Fruit fly (Drosophila melanogaster) whole organism, embryonic: Measurements from ENCODE around the gene slmo.

ENCODE experiments used
- CG13123 ChIP-seq: fragments of 200-800 bp; sonication (Bioruptor generic); optimal IDR thresholded peaks from 2 replicates; lab custom pipeline; 2016; ENCODE audit warnings: missing biosample characterization, missing genetic modification characterization
- CG13775 ChIP-seq: fragments of 200-800 bp; sonication (Bioruptor generic); optimal IDR thresholded peaks from 3 replicates; lab custom pipeline; 2017; ENCODE audit warnings: missing biosample characterization, mild to moderate bottlenecking, missing genetic modification characterization
- CG1529 ChIP-seq: fragments of 200-800 bp; sonication (Bioruptor generic); optimal IDR thresholded peaks from 3 replicates; lab custom pipeline; 2018; ENCODE audit warnings: missing biosample characterization, missing genetic modification characterization
- CG1602 ChIP-seq: fragments of 200-800 bp; sonication (Bioruptor generic); optimal IDR thresholded peaks from 3 replicates; lab custom pipeline; 2016; ENCODE audit warnings: missing biosample characterization, missing genetic modification characterization
- CG18599 ChIP-seq: fragments of 200-800 bp; sonication (Bioruptor generic); optimal IDR thresholded peaks from 3 replicates; lab custom pipeline; 2017; ENCODE audit warnings: missing biosample characterization, missing genetic modification characterization, mild to moderate bottlenecking, moderate library complexity, missing genetic modification reagents
- CG33213 ChIP-seq: fragments of 200-800 bp; sonication (Bioruptor generic); optimal IDR thresholded peaks from 3 replicates; lab custom pipeline; 2016; ENCODE audit warnings: missing biosample characterization, missing genetic modification characterization
- CG3838 ChIP-seq: fragments of 200-800 bp; sonication (Bioruptor generic); optimal IDR thresholded peaks from 3 replicates; lab custom pipeline; 2016; ENCODE audit warnings: missing biosample characterization, missing genetic modification characterization
- CG42726 ChIP-seq: fragments of 200-800 bp; sonication (Bioruptor generic); IDR thresholded peaks from 2 replicates; pipeline ENCODE4 v1.3.6; 2022; ENCODE audit warnings: missing biosample characterization, missing genetic modification characterization; ENCODE audit not compliant: partially characterized antibody
- CG6175 ChIP-seq: fragments of 200-800 bp; sonication (Bioruptor generic); IDR thresholded peaks from 3 replicates; pipeline ENCODE4 v1.3.6; 2022; ENCODE audit warnings: missing biosample characterization, missing genetic modification characterization
- CG7963 ChIP-seq: fragments of 200-800 bp; sonication (Bioruptor generic); IDR thresholded peaks from 3 replicates; pipeline ENCODE4 v1.3.6; 2022; ENCODE audit warnings: missing biosample characterization, missing genetic modification characterization; ENCODE audit not compliant: partially characterized antibody
- CG8765 ChIP-seq: fragments of 200-800 bp; sonication (Bioruptor generic); IDR thresholded peaks from 2 replicates; pipeline ENCODE4 v1.3.6; 2022; ENCODE audit warnings: missing biosample characterization, missing genetic modification characterization
- CG9817 ChIP-seq: fragments of 200-800 bp; sonication (Bioruptor generic); optimal IDR thresholded peaks from 2 replicates; lab custom pipeline; 2018; ENCODE audit warnings: missing biosample characterization, mild to moderate bottlenecking, missing genetic modification characterization, moderate library complexity
- Dad ChIP-seq: fragments of 200-800 bp; sonication (Bioruptor generic); optimal IDR thresholded peaks from 3 replicates; lab custom pipeline; 2016; ENCODE audit warnings: missing biosample characterization, missing genetic modification characterization
- Doc3 ChIP-seq: fragments of 200-800 bp; sonication (Bioruptor generic); IDR thresholded peaks from 3 replicates; pipeline ENCODE4 v1.3.6; 2022; ENCODE audit warnings: missing biosample characterization, missing genetic modification characterization; ENCODE audit not compliant: partially characterized antibody
- Drgx ChIP-seq: fragments of 200-800 bp; sonication (Bioruptor generic); IDR thresholded peaks from 2 replicates; pipeline ENCODE4 v1.3.6; 2022; ENCODE audit warnings: missing biosample characterization, missing genetic modification characterization
- HLH3B ChIP-seq: fragments of 200-800 bp; sonication (Bioruptor generic); IDR thresholded peaks from 2 replicates; pipeline ENCODE4 v1.3.6; 2022; ENCODE audit warnings: missing biosample characterization, missing genetic modification characterization
- Hmx ChIP-seq: fragments of 200-800 bp; sonication (Bioruptor generic); optimal IDR thresholded peaks from 2 replicates; lab custom pipeline; 2016; ENCODE audit warnings: missing biosample characterization, missing genetic modification characterization
- Hr78 ChIP-seq, 2 experiments: fragments of 200-800 bp in 1 of 2; fragments of >200 bp in 1 of 2; sonication (Bioruptor generic) in 1 of 2; optimal IDR thresholded peaks; 2 replicates each; lab custom pipeline; 2017 to 2019; ENCODE audit warnings: missing biosample characterization in 2 of 2, missing genetic modification characterization in 2 of 2, mild to moderate bottlenecking in 1 of 2, moderate library complexity in 1 of 2
- Nf-YA ChIP-seq: fragments of 200-800 bp; sonication (Bioruptor generic); IDR thresholded peaks from 2 replicates; pipeline ENCODE4 v1.3.6; 2022; ENCODE audit warnings: missing biosample characterization, missing genetic modification characterization
- Nf-YB ChIP-seq: fragments of 200-800 bp; sonication (Bioruptor generic); optimal IDR thresholded peaks from 3 replicates; lab custom pipeline; 2019; ENCODE audit warnings: missing biosample characterization, mild to moderate bottlenecking, missing genetic modification characterization, moderate library complexity
- Pdp1 ChIP-seq, 2 experiments: fragments of 200-800 bp; sonication (Bioruptor generic); optimal IDR thresholded peaks; 3 replicates each; lab custom pipeline; 2016; ENCODE audit warnings: missing biosample characterization in 2 of 2, missing genetic modification characterization in 2 of 2, mild to moderate bottlenecking in 1 of 2, moderate library complexity in 1 of 2
- Ravus ChIP-seq: fragments of 200-800 bp; sonication (Bioruptor generic); IDR thresholded peaks from 2 replicates; pipeline ENCODE4 v1.3.6; 2022; ENCODE audit warnings: missing biosample characterization, missing genetic modification characterization
- Sry-β ChIP-seq: fragments of 200-800 bp; sonication (Bioruptor generic); optimal IDR thresholded peaks from 2 replicates; lab custom pipeline; 2018; ENCODE audit warnings: missing biosample characterization, mild to moderate bottlenecking, missing genetic modification characterization, moderate library complexity
- Xbp1 ChIP-seq: fragments of 200-800 bp; sonication (Bioruptor generic); optimal IDR thresholded peaks from 3 replicates; lab custom pipeline; 2016; ENCODE audit warnings: missing biosample characterization, mild to moderate bottlenecking, missing genetic modification characterization
- amos ChIP-seq: fragments of 200-800 bp; sonication (Bioruptor generic); IDR thresholded peaks from 2 replicates; pipeline ENCODE4 v1.3.6; 2022; ENCODE audit warnings: missing biosample characterization, missing genetic modification characterization; ENCODE audit not compliant: partially characterized antibody
- da ChIP-seq: fragments of 200-800 bp; sonication (Bioruptor generic); optimal IDR thresholded peaks from 2 replicates; lab custom pipeline; 2016; ENCODE audit warnings: missing biosample characterization, missing genetic modification characterization
- dmrt11E ChIP-seq: fragments of 200-800 bp; sonication (Bioruptor generic); optimal IDR thresholded peaks from 3 replicates; lab custom pipeline; 2018; ENCODE audit warnings: missing biosample characterization, mild to moderate bottlenecking, missing genetic modification characterization, moderate library complexity
- dpn ChIP-seq, 2 experiments: fragments of 200-800 bp; sonication (Bioruptor generic); optimal IDR thresholded peaks; 3 replicates each; lab custom pipeline; 2016; ENCODE audit warnings: missing biosample characterization in 2 of 2, missing genetic modification characterization in 2 of 2
- fd102C ChIP-seq: fragments of 200-800 bp; sonication (Bioruptor generic); optimal IDR thresholded peaks from 2 replicates; lab custom pipeline; 2018; ENCODE audit warnings: missing biosample characterization, mild to moderate bottlenecking, missing genetic modification characterization, moderate library complexity
- gem ChIP-seq: fragments of 200-800 bp; sonication (Bioruptor generic); optimal IDR thresholded peaks from 2 replicates; lab custom pipeline; 2019; ENCODE audit warnings: missing biosample characterization, mild to moderate bottlenecking, missing genetic modification characterization, moderate library complexity
- hbn ChIP-seq: fragments of 200-800 bp; sonication (Bioruptor generic); IDR thresholded peaks from 2 replicates; pipeline ENCODE4 v1.3.6; 2022; ENCODE audit warnings: missing biosample characterization, missing genetic modification characterization; ENCODE audit not compliant: partially characterized antibody
- ind ChIP-seq: fragments of 200-800 bp; sonication (Bioruptor generic); optimal IDR thresholded peaks from 3 replicates; lab custom pipeline; 2016; ENCODE audit warnings: missing biosample characterization, missing genetic modification characterization
- insv ChIP-seq, 2 experiments: fragments of 200-800 bp; sonication (Bioruptor generic); optimal IDR thresholded peaks; 3 replicates each; lab custom pipeline; 2016 to 2018; ENCODE audit warnings: missing biosample characterization in 2 of 2, missing genetic modification characterization in 2 of 2
- inv ChIP-seq: fragments of 200-800 bp; sonication (Bioruptor generic); IDR thresholded peaks from 2 replicates; pipeline ENCODE4 v1.3.6; 2022; ENCODE audit warnings: missing biosample characterization, missing genetic modification characterization; ENCODE audit not compliant: partially characterized antibody
- kay ChIP-seq: fragments of 200-800 bp; sonication (Bioruptor generic); optimal IDR thresholded peaks from 2 replicates; lab custom pipeline; 2016; ENCODE audit warnings: missing biosample characterization, missing genetic modification characterization
- lmd ChIP-seq: fragments of 200-800 bp; sonication (Bioruptor generic); IDR thresholded peaks from 2 replicates; pipeline ENCODE4 v1.3.6; 2022; ENCODE audit warnings: missing biosample characterization, missing genetic modification characterization
- lov ChIP-seq, 2 experiments: fragments of 200-800 bp in 1 of 2; fragments of >200 bp in 1 of 2; sonication (Bioruptor generic) in 1 of 2; IDR thresholded peaks in 1 of 2; optimal IDR thresholded peaks in 1 of 2; 2 replicates in 1 of 2; 3 replicates in 1 of 2; pipeline versions ENCODE4 v1.3.6 to Lab custom; 2017 to 2022; ENCODE audit warnings: missing biosample characterization in 1 of 2, missing genetic modification characterization in 1 of 2
- nau ChIP-seq: fragments of 200-800 bp; sonication (Bioruptor generic); optimal IDR thresholded peaks from 3 replicates; lab custom pipeline; 2017; ENCODE audit warnings: missing biosample characterization, mild to moderate bottlenecking, missing genetic modification characterization, missing genetic modification reagents
- p53 ChIP-seq: fragments of 200-800 bp; sonication (Bioruptor generic); optimal IDR thresholded peaks from 2 replicates; lab custom pipeline; 2016; ENCODE audit warnings: missing biosample characterization, missing genetic modification characterization
- pho ChIP-seq: fragments of 200-800 bp; sonication (Bioruptor generic); optimal IDR thresholded peaks from 2 replicates; lab custom pipeline; 2016; ENCODE audit warnings: missing biosample characterization, missing genetic modification characterization
- sens-2 ChIP-seq: fragments of 200-800 bp; sonication (Bioruptor generic); IDR thresholded peaks from 2 replicates; pipeline ENCODE4 v1.3.6; 2022; ENCODE audit warnings: missing biosample characterization, missing genetic modification characterization
- slou ChIP-seq: fragments of 200-800 bp; sonication (Bioruptor generic); optimal IDR thresholded peaks from 3 replicates; lab custom pipeline; 2016; ENCODE audit warnings: missing biosample characterization, missing genetic modification characterization
- sob ChIP-seq: fragments of 200-800 bp; sonication (Bioruptor generic); IDR thresholded peaks from 2 replicates; pipeline ENCODE4 v1.3.6; 2022; ENCODE audit warnings: missing biosample characterization, missing genetic modification characterization
- sr ChIP-seq: fragments of 200-800 bp; sonication (Bioruptor generic); IDR thresholded peaks from 3 replicates; pipeline ENCODE4 v1.3.6; 2022; ENCODE audit warnings: missing biosample characterization, missing genetic modification characterization
- ssp ChIP-seq: fragments of 200-800 bp; sonication (Bioruptor generic); IDR thresholded peaks from 2 replicates; pipeline ENCODE4 v1.3.6; 2022; ENCODE audit warnings: missing biosample characterization, missing genetic modification characterization
- tgo ChIP-seq: fragments of 200-800 bp; sonication (Bioruptor generic); IDR thresholded peaks from 3 replicates; pipeline ENCODE4 v1.3.6; 2022; ENCODE audit warnings: missing biosample characterization, missing genetic modification characterization
- tin ChIP-seq: fragments of 200-800 bp; sonication (Bioruptor generic); optimal IDR thresholded peaks from 3 replicates; lab custom pipeline; 2016; ENCODE audit warnings: missing biosample characterization, missing genetic modification characterization

Gene slmo

DNA sequence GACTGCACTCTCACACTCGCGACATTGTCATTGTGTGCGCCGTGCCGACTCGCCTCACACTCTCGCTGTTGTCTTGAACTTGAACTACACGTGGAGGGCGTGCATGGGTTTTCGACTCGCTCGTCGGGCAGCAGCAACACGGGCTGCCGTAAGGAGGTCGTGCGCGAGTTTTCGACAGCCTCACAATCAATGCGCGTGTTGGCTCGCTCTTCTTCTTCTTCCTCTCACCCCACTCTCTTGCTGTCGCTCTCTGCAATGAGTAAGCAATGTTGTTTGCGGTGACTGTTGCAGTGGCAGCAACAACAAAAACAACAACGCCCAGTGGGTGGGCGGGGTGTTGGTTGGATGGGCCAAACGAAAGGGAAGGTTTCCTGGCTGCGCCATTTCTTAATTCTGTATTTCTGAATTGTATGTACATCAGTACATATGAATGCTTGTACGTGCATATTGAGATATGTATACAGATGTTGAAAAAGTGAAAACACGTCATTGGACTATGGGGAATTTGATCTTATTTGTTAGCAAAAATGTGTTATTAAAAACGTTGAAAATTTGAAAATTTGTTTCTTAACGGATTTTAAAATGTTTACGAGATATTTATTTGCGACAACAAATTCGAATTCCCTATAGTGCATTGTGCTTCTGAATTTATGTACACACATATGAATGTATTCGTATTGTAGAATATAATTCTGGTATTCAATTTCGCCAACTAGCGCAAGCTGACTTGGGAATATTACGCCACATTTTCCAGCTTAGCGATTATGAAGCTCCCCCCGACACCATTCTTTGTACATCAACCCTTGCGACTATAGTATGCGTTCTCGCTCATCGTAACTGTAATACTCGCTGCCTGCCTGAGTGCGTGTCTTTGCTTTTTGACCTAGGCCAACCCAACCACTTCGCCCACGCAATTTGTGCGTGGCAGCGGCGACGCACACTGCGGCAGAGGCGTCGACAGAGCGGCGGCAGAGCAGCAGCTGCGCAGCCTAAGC is 40.2 kb upstream of the slmo start (continued):
- TF ChIP-seq Hmx (GFP tag; lab: Kevin White, UChicago), result no peak
- no peak for TF ChIP-seq HLH3B (GFP tag; lab: Robert Waterston, UW)
- no peak for TF ChIP-seq Nf-YB (GFP tag; lab: Kevin White, UChicago)
- no peak for TF ChIP-seq CG1529 (GFP tag; lab: Kevin White, UChicago)
- no peak for TF ChIP-seq nau (GFP tag; lab: Kevin White, UChicago)
- peak; percentile 100 for TF ChIP-seq CG42726 (GFP tag; lab: Robert Waterston, UW)
- TF ChIP-seq CG18599 (GFP tag; lab: Kevin White, UChicago), result peak; percentile 65
- peak; percentile 73 for TF ChIP-seq da (GFP tag; lab: Kevin White, UChicago)
- peak; percentile 29 for TF ChIP-seq fd102C
- TF ChIP-seq CG9817 (tag; lab: Kevin White, UChicago), result no peak
- no peak for TF ChIP-seq ind (GFP tag; lab: Kevin White, UChicago)
- peak; percentile 25; the same call in 1 of the 2 replicates for TF ChIP-seq lmd (GFP tag; lab: Robert Waterston, UW)
- TF ChIP-seq Hr78 (GFP tag; optimal IDR thresholded peaks at IDR 0.05; lab: Kevin White, UChicago), result peak in 1 of 2 experiments; percentile 82
- peak; percentile 42 for TF ChIP-seq hbn (GFP tag; lab: Robert Waterston, UW)
- TF ChIP-seq CG13775, result peak; percentile 18
- no peak for TF ChIP-seq lov (optimal IDR thresholded peaks at IDR 0.05; lab: Kevin White, UChicago)
- TF ChIP-seq lov (GFP tag; IDR thresholded peaks at IDR 0.05; lab: Robert Waterston, UW), result peak; percentile 74; the same call in 1 of the 3 replicates
- no peak for TF ChIP-seq CG7963 (GFP tag; lab: Robert Waterston, UW)
- peak; percentile 93 for TF ChIP-seq kay (GFP tag; lab: Kevin White, UChicago)
- TF ChIP-seq inv (GFP tag; lab: Robert Waterston, UW), result no peak
- TF ChIP-seq CG13123 (GFP tag; lab: Kevin White, UChicago), result no peak
- peak; percentile 80 for TF ChIP-seq CG8765 (GFP tag; lab: Robert Waterston, UW)
- TF ChIP-seq Dad (GFP tag; lab: Kevin White, UChicago), result no peak
- peak in 1 of 2 experiments; percentile 12 for TF ChIP-seq dpn (GFP tag; optimal IDR thresholded peaks at IDR 0.05; lab: Kevin White, UChicago)
- TF ChIP-seq p53 (GFP tag; lab: Kevin White, UChicago), result no peak
- no peak for TF ChIP-seq slou (GFP tag; lab: Kevin White, UChicago)
- TF ChIP-seq pho, result peak; percentile 8
- no peak for TF ChIP-seq ssp (GFP tag; lab: Robert Waterston, UW)
- TF ChIP-seq Xbp1 (GFP tag; lab: Kevin White, UChicago), result no peak
- TF ChIP-seq Ravus (GFP tag; lab: Robert Waterston, UW), result no peak
- TF ChIP-seq Pdp1 (GFP tag; optimal IDR thresholded peaks at IDR 0.05; lab: Kevin White, UChicago), result peak in 1 of 2 experiments; percentile 64
- TF ChIP-seq Doc3 (GFP tag; lab: Robert Waterston, UW), result 0 out of 3 replicates have a peak, but pooled peaks have one; percentile 20
- TF ChIP-seq CG6175, result peak; percentile 72; the same call in 1 of the 3 replicates
- no peak for TF ChIP-seq dmrt11E
- peak; percentile 61 for TF ChIP-seq CG3838 (GFP tag; lab: Kevin White, UChicago)
- no peak for TF ChIP-seq CG33213 (GFP tag; lab: Kevin White, UChicago)
- TF ChIP-seq tgo (GFP tag; lab: Robert Waterston, UW), result no peak
- TF ChIP-seq sens-2 (GFP tag; lab: Robert Waterston, UW), result no peak
- TF ChIP-seq Sry-β (GFP tag; lab: Kevin White, UChicago), result no peak
- peak; percentile 63 for TF ChIP-seq gem (tag; lab: Kevin White, UChicago)
- no peak for TF ChIP-seq CG1602
- no peak for TF ChIP-seq tin (GFP tag; lab: Kevin White, UChicago)
- peak; percentile 95 for TF ChIP-seq sr
- TF ChIP-seq insv (GFP tag; optimal IDR thresholded peaks at IDR 0.05; lab: Kevin White, UChicago), result peak in 1 of 2 experiments; percentile 73
- no peak for TF ChIP-seq Nf-YA (GFP tag; lab: Robert Waterston, UW)
- TF ChIP-seq amos (GFP tag; lab: Robert Waterston, UW), result peak; percentile 42; the same call in 1 of the 2 replicates
- peak; percentile 34; the same call in 1 of the 2 replicates for TF ChIP-seq Drgx (GFP tag; lab: Robert Waterston, UW)
- peak; percentile 58 for TF ChIP-seq sob (GFP tag; lab: Robert Waterston, UW)
